Worm (Caenorhabditis elegans) whole organism, L2 larva: Measurements from ENCODE around the gene C38C3.6.

Experiments used
- ama-1 ChIP-seq: fragments of 150-350 bp; optimal IDR thresholded peaks from 2 replicates; lab custom pipeline; 2018; ENCODE audit warnings: inconsistent platforms
- ceh-82 ChIP-seq: fragments of 150-350 bp; optimal IDR thresholded peaks from 2 replicates; lab custom pipeline; 2014; ENCODE audit warnings: missing biosample characterization, missing genetic modification characterization
- fos-1 ChIP-seq: fragments of 150-350 bp; optimal IDR thresholded peaks from 2 replicates; lab custom pipeline; 2014; ENCODE audit warnings: missing biosample characterization, missing genetic modification characterization
- lin-13 ChIP-seq: fragments of 150-350 bp; optimal IDR thresholded peaks from 2 replicates; lab custom pipeline; 2014; ENCODE audit warnings: missing biosample characterization, missing genetic modification reagents, missing genetic modification characterization
- nhr-10 ChIP-seq: sonication (generic microtip); optimal IDR thresholded peaks from 2 replicates; lab custom pipeline; 2017; ENCODE audit warnings: missing biosample characterization, missing genetic modification characterization
- nhr-237 ChIP-seq: fragments of 150-350 bp; optimal IDR thresholded peaks from 2 replicates; lab custom pipeline; 2014; ENCODE audit warnings: missing biosample characterization, missing genetic modification characterization
- snpc-4 ChIP-seq: fragments of 150-350 bp; optimal IDR thresholded peaks from 2 replicates; lab custom pipeline; 2014; ENCODE audit warnings: missing biosample characterization, missing genetic modification characterization
- unc-39 ChIP-seq: fragments of 150-350 bp; optimal IDR thresholded peaks from 2 replicates; lab custom pipeline; 2014; ENCODE audit warnings: missing biosample characterization, missing genetic modification characterization
- unc-62 ChIP-seq: fragments of 150-350 bp; optimal IDR thresholded peaks from 2 replicates; lab custom pipeline; 2014; ENCODE audit warnings: missing biosample characterization, missing genetic modification reagents, missing genetic modification characterization

DNA sequence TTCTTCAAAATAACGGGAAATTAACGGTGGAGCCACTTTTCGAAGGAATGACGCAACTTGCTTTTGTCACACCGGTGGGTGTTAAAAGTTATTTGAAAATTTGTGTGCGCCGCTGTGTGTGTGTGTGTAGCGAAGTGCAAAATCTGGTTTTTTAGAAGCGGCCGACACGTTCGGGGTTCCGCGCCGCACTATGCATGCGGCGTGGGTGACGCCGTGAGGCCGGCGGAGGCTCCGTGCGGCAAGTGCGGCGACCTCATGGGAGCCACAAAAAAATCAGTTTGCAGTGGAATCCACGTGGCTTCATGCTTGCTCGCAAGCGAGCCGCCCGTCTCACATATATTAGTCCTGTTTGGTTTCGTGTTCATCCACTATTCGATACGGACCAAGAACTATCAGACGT is 36.1 kb downstream of the C38C3.6 start:
- TF ChIP-seq ceh-82 (tag; lab: Kevin White, UChicago) (no peak), nhr-237 (tag; lab: Kevin White, UChicago) (no peak), unc-62 (no peak), snpc-4 (tag; lab: Kevin White, UChicago) (no peak), ama-1 (lab: Kevin White, UChicago) (no peak), unc-39 (tag; lab: Kevin White, UChicago) (no peak), lin-13 (GFP tag; lab: Kevin White, UChicago) (no peak), fos-1 (tag; lab: Kevin White, UChicago) (no peak), nhr-10 (tag; lab: Kevin White, UChicago) (no peak)
